Fruit fly (Drosophila melanogaster) whole organism, embryonic: ENCODE data around the gene AcCoAS.

Experiments
- Atf3 ChIP-seq: fragments of 200-800 bp; sonication (Bioruptor generic); optimal IDR thresholded peaks from 3 replicates; lab custom pipeline; 2016; ENCODE audit warnings: missing biosample characterization, missing genetic modification characterization
- Awh ChIP-seq: fragments of 200-800 bp; sonication (Bioruptor generic); IDR thresholded peaks from 2 replicates; pipeline ENCODE4, ENCODE4 v1.3.6; 2022; ENCODE audit warnings: missing biosample characterization, missing genetic modification characterization
- CG11560 ChIP-seq: fragments of 200-800 bp; sonication (Bioruptor generic); IDR thresholded peaks from 3 replicates; pipeline ENCODE4 v1.3.6; 2022; ENCODE audit warnings: missing biosample characterization, missing genetic modification characterization
- CG13123 ChIP-seq: fragments of 200-800 bp; sonication (Bioruptor generic); optimal IDR thresholded peaks from 2 replicates; lab custom pipeline; 2016; ENCODE audit warnings: missing biosample characterization, missing genetic modification characterization
- CG14965 ChIP-seq: fragments of 200-800 bp; sonication (Bioruptor generic); optimal IDR thresholded peaks from 2 replicates; lab custom pipeline; 2016; ENCODE audit warnings: missing biosample characterization, missing genetic modification characterization, borderline replicate concordance
- CG17328 ChIP-seq: fragments of 200-800 bp; sonication (Bioruptor generic); IDR thresholded peaks from 2 replicates; pipeline ENCODE4 v1.3.6; 2022; ENCODE audit warnings: missing biosample characterization, missing genetic modification characterization
- CG18011 ChIP-seq: fragments of 200-800 bp; sonication (Bioruptor generic); optimal IDR thresholded peaks from 2 replicates; lab custom pipeline; 2017; ENCODE audit warnings: missing biosample characterization, missing genetic modification characterization, mild to moderate bottlenecking, moderate library complexity, missing genotype
- CG2199 ChIP-seq: fragments of 200-800 bp; sonication (Bioruptor generic); IDR thresholded peaks from 3 replicates; pipeline ENCODE4 v1.3.6; 2022; ENCODE audit warnings: missing biosample characterization, missing genetic modification characterization
- CG30020 ChIP-seq: fragments of 200-800 bp; optimal IDR thresholded peaks from 2 replicates; lab custom pipeline; 2019; ENCODE audit warnings: missing biosample characterization, mild to moderate bottlenecking, missing genetic modification characterization, moderate library complexity
- CG32767 ChIP-seq: fragments of 200-800 bp; sonication (Bioruptor generic); IDR thresholded peaks from 2 replicates; pipeline ENCODE4 v1.3.6; 2022; ENCODE audit warnings: missing biosample characterization, missing genetic modification characterization
- CG4360 ChIP-seq: fragments of 200-800 bp; sonication (Bioruptor generic); IDR thresholded peaks from 2 replicates; pipeline ENCODE4 v1.3.6; 2022; ENCODE audit warnings: missing biosample characterization, missing genetic modification characterization
- CG4730 ChIP-seq: fragments of 200-800 bp; sonication (Bioruptor generic); IDR thresholded peaks from 2 replicates; pipeline ENCODE4 v1.3.6; 2022; ENCODE audit warnings: missing biosample characterization, missing genetic modification characterization
- CG6765 ChIP-seq: fragments of 200-800 bp; sonication (Bioruptor generic); optimal IDR thresholded peaks from 3 replicates; lab custom pipeline; 2017; ENCODE audit warnings: missing biosample characterization, mild to moderate bottlenecking, missing genetic modification characterization
- CG9876 ChIP-seq: fragments of 200-800 bp; sonication (Bioruptor generic); optimal IDR thresholded peaks from 2 replicates; lab custom pipeline; 2016; ENCODE audit warnings: missing biosample characterization, missing genetic modification characterization
- D19B ChIP-seq: fragments of 200-800 bp; sonication (Bioruptor generic); optimal IDR thresholded peaks from 2 replicates; lab custom pipeline; 2017; ENCODE audit warnings: missing biosample characterization, mild to moderate bottlenecking, missing genetic modification characterization
- Doc3 ChIP-seq: fragments of 200-800 bp; sonication (Bioruptor generic); IDR thresholded peaks from 3 replicates; pipeline ENCODE4 v1.3.6; 2022; ENCODE audit warnings: missing biosample characterization, missing genetic modification characterization; ENCODE audit not compliant: partially characterized antibody
- ERR ChIP-seq: fragments of 200-800 bp; sonication (Bioruptor generic); optimal IDR thresholded peaks from 2 replicates; lab custom pipeline; 2016; ENCODE audit warnings: missing biosample characterization, missing genetic modification characterization
- Hr78 ChIP-seq, 2 experiments: fragments of 200-800 bp in 1 of 2; fragments of >200 bp in 1 of 2; sonication (Bioruptor generic) in 1 of 2; optimal IDR thresholded peaks; 2 replicates each; lab custom pipeline; 2017 to 2019; ENCODE audit warnings: missing biosample characterization in 2 of 2, missing genetic modification characterization in 2 of 2, mild to moderate bottlenecking in 1 of 2, moderate library complexity in 1 of 2
- Nf-YC ChIP-seq: fragments of 200-800 bp; optimal IDR thresholded peaks from 3 replicates; lab custom pipeline; 2019; ENCODE audit warnings: missing biosample characterization, mild to moderate bottlenecking, missing genetic modification characterization, moderate library complexity
- Ptx1 ChIP-seq: fragments of 200-800 bp; sonication (Bioruptor generic); IDR thresholded peaks from 2 replicates; pipeline ENCODE4 v1.3.6; 2022; ENCODE audit warnings: missing biosample characterization, missing genetic modification characterization
- Side ChIP-seq: fragments of 200-800 bp; sonication (Bioruptor generic); optimal IDR thresholded peaks from 2 replicates; lab custom pipeline; 2016; ENCODE audit warnings: missing biosample characterization, missing genetic modification characterization
- Stat92E ChIP-seq, 3 experiments: fragments of >200 bp in 2 of 3; fragments of 200-800 bp in 1 of 3; sonication (Bioruptor generic) in 1 of 3; optimal IDR thresholded peaks; 2 replicates each; lab custom pipeline; 2017 to 2019; ENCODE audit warnings: missing biosample characterization in 3 of 3, missing genetic modification characterization in 3 of 3, mild to moderate bottlenecking in 1 of 3, moderate library complexity in 1 of 3
- Xbp1 ChIP-seq: fragments of 200-800 bp; sonication (Bioruptor generic); optimal IDR thresholded peaks from 3 replicates; lab custom pipeline; 2016; ENCODE audit warnings: missing biosample characterization, mild to moderate bottlenecking, missing genetic modification characterization
- cg ChIP-seq: fragments of 200-800 bp; sonication (Bioruptor generic); optimal IDR thresholded peaks from 3 replicates; lab custom pipeline; 2019; ENCODE audit warnings: missing biosample characterization, mild to moderate bottlenecking, missing genetic modification characterization, moderate library complexity
- chif ChIP-seq, 2 experiments: fragments of 200-800 bp; sonication (Bioruptor generic); optimal IDR thresholded peaks; 3 replicates each; lab custom pipeline; 2016; ENCODE audit warnings: missing biosample characterization in 2 of 2, missing genetic modification characterization in 2 of 2
- chm ChIP-seq: fragments of 200-800 bp; sonication (Bioruptor generic); IDR thresholded peaks from 2 replicates; pipeline ENCODE4 v1.3.6; 2022; ENCODE audit warnings: missing biosample characterization, missing genetic modification characterization
- ci ChIP-seq: fragments of 200-800 bp; sonication (Bioruptor generic); IDR thresholded peaks from 3 replicates; pipeline ENCODE4 v1.3.6; 2022; ENCODE audit warnings: missing biosample characterization, missing genetic modification characterization
- dm ChIP-seq: fragments of 200-800 bp; sonication (Bioruptor generic); optimal IDR thresholded peaks from 3 replicates; lab custom pipeline; 2016; ENCODE audit warnings: missing biosample characterization, missing genetic modification characterization
- dmrt11E ChIP-seq: fragments of 200-800 bp; sonication (Bioruptor generic); optimal IDR thresholded peaks from 3 replicates; lab custom pipeline; 2018; ENCODE audit warnings: missing biosample characterization, mild to moderate bottlenecking, missing genetic modification characterization, moderate library complexity
- ewg ChIP-seq: fragments of 200-800 bp; sonication (Bioruptor generic); optimal IDR thresholded peaks from 3 replicates; lab custom pipeline; 2017; ENCODE audit warnings: mild to moderate bottlenecking, missing biosample characterization, missing genetic modification reagents, missing genetic modification characterization
- exex ChIP-seq: fragments of 200-800 bp; sonication (Bioruptor generic); optimal IDR thresholded peaks from 4 replicates; lab custom pipeline; 2018; ENCODE audit warnings: missing biosample characterization, mild to moderate bottlenecking, missing genetic modification characterization, moderate library complexity
- gce ChIP-seq: fragments of 200-800 bp; sonication (Bioruptor generic); IDR thresholded peaks from 3 replicates; pipeline ENCODE4 v1.3.6; 2022; ENCODE audit warnings: missing biosample characterization, missing genetic modification characterization
- gem ChIP-seq: fragments of 200-800 bp; sonication (Bioruptor generic); optimal IDR thresholded peaks from 2 replicates; lab custom pipeline; 2019; ENCODE audit warnings: missing biosample characterization, mild to moderate bottlenecking, missing genetic modification characterization, moderate library complexity
- grau ChIP-seq: fragments of 200-800 bp; optimal IDR thresholded peaks from 3 replicates; lab custom pipeline; 2019; ENCODE audit warnings: missing biosample characterization, mild to moderate bottlenecking, missing genetic modification characterization, moderate library complexity
- grn ChIP-seq: fragments of 200-800 bp; sonication (Bioruptor generic); optimal IDR thresholded peaks from 3 replicates; lab custom pipeline; 2017; ENCODE audit warnings: missing biosample characterization, missing genetic modification characterization
- kay ChIP-seq: fragments of 200-800 bp; sonication (Bioruptor generic); optimal IDR thresholded peaks from 2 replicates; lab custom pipeline; 2016; ENCODE audit warnings: missing biosample characterization, missing genetic modification characterization
- nerfin-2 ChIP-seq: fragments of 200-800 bp; sonication (Bioruptor generic); IDR thresholded peaks from 2 replicates; pipeline ENCODE4 v1.3.6; 2022; ENCODE audit warnings: missing biosample characterization, missing genetic modification characterization; ENCODE audit not compliant: partially characterized antibody
- onecut ChIP-seq: fragments of 200-800 bp; sonication (Bioruptor generic); IDR thresholded peaks from 2 replicates; pipeline ENCODE4 v1.3.6; 2022; ENCODE audit warnings: missing biosample characterization, missing genetic modification characterization
- pb ChIP-seq: fragments of 200-800 bp; sonication (Bioruptor generic); optimal IDR thresholded peaks from 3 replicates; lab custom pipeline; 2016; ENCODE audit warnings: missing biosample characterization, missing genetic modification characterization
- pros ChIP-seq: fragments of 200-800 bp; sonication (Bioruptor generic); optimal IDR thresholded peaks from 3 replicates; lab custom pipeline; 2019; ENCODE audit warnings: missing biosample characterization, mild to moderate bottlenecking, missing genetic modification characterization, moderate library complexity
- pum ChIP-seq: fragments of 200-800 bp; sonication (Bioruptor generic); optimal IDR thresholded peaks from 2 replicates; lab custom pipeline; 2016; ENCODE audit warnings: missing biosample characterization, missing genetic modification characterization
- ranshi ChIP-seq: fragments of 200-800 bp; sonication (Bioruptor generic); IDR thresholded peaks from 2 replicates; pipeline ENCODE4 v1.3.6; 2022; ENCODE audit warnings: missing biosample characterization, missing genetic modification characterization
- sens ChIP-seq: fragments of 200-800 bp; sonication (Bioruptor generic); peaks from one replicate; lab custom pipeline; 2016; ENCODE audit warnings: missing biosample characterization, missing genetic modification characterization
- seq ChIP-seq: fragments of 200-800 bp; sonication (Bioruptor generic); IDR thresholded peaks from 2 replicates; pipeline ENCODE4 v1.3.6; 2022; ENCODE audit warnings: missing biosample characterization, missing genetic modification characterization
- stc ChIP-seq: fragments of 200-800 bp; sonication (Bioruptor generic); IDR thresholded peaks from 2 replicates; pipeline ENCODE4 v1.3.6; 2022; ENCODE audit warnings: missing biosample characterization, missing genetic modification characterization
- stwl ChIP-seq: fragments of 200-800 bp; sonication (Bioruptor generic); optimal IDR thresholded peaks from 3 replicates; lab custom pipeline; 2018; ENCODE audit warnings: missing biosample characterization, mild to moderate bottlenecking, missing genetic modification characterization, moderate library complexity
- tio ChIP-seq: fragments of 200-800 bp; sonication (Bioruptor generic); optimal IDR thresholded peaks from 2 replicates; lab custom pipeline; 2017; ENCODE audit warnings: missing biosample characterization, missing genetic modification characterization, inconsistent platforms
- zfh1 ChIP-seq: fragments of 200-800 bp; sonication (Bioruptor generic); IDR thresholded peaks from 3 replicates; pipeline ENCODE4 v1.3.6; 2022; ENCODE audit warnings: missing biosample characterization, missing genetic modification characterization

AcCoAS gene

DNA sequence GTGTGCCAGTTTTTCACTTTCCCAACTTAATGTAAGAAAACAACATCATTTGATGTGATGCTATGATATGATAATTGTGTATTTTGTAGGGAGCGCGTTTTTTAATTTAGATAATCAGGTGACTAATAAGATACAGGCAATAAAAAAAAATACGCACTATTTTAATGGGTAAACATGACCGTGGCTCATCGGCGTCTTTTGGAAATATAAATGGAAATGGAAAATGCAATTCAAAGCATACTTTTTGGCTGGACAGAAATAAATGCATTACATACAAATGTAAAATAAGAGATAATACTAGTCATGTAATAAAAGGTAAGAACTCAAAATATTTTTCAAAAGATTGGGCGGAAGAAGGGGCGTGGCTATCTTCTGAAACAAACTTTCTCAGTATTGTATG is 17.6 kb downstream of the AcCoAS start (continued):
- TF ChIP-seq CG14965 (GFP tag; lab: Kevin White, UChicago) (no peak), exex (tag; lab: Kevin White, UChicago) (peak; percentile 34), dmrt11E (no peak), gem (tag; lab: Kevin White, UChicago) (no peak), Atf3 (GFP tag; lab: Kevin White, UChicago) (no peak), stwl (tag; lab: Kevin White, UChicago) (peak; percentile 21), dm (GFP tag; lab: Kevin White, UChicago) (no peak), CG32767 (GFP tag; lab: Robert Waterston, UW) (no peak), chif (GFP tag; optimal IDR thresholded peaks at IDR 0.05; lab: Kevin White, UChicago) (no peak), Ptx1 (GFP tag; lab: Robert Waterston, UW) (no peak), pum (GFP tag; lab: Kevin White, UChicago) (no peak), CG4360 (GFP tag; lab: Robert Waterston, UW) (no peak), kay (GFP tag; lab: Kevin White, UChicago) (peak; percentile 43), CG17328 (GFP tag; lab: Robert Waterston, UW) (no peak), CG6765 (GFP tag; lab: Kevin White, UChicago) (peak; percentile 31), gce (GFP tag; lab: Robert Waterston, UW) (no peak), D19B (GFP tag; lab: Kevin White, UChicago) (peak; percentile 33), Xbp1 (GFP tag; lab: Kevin White, UChicago) (no peak), Side (GFP tag; lab: Kevin White, UChicago) (no peak), grn (GFP tag; lab: Kevin White, UChicago) (peak; percentile 41)

DNA sequence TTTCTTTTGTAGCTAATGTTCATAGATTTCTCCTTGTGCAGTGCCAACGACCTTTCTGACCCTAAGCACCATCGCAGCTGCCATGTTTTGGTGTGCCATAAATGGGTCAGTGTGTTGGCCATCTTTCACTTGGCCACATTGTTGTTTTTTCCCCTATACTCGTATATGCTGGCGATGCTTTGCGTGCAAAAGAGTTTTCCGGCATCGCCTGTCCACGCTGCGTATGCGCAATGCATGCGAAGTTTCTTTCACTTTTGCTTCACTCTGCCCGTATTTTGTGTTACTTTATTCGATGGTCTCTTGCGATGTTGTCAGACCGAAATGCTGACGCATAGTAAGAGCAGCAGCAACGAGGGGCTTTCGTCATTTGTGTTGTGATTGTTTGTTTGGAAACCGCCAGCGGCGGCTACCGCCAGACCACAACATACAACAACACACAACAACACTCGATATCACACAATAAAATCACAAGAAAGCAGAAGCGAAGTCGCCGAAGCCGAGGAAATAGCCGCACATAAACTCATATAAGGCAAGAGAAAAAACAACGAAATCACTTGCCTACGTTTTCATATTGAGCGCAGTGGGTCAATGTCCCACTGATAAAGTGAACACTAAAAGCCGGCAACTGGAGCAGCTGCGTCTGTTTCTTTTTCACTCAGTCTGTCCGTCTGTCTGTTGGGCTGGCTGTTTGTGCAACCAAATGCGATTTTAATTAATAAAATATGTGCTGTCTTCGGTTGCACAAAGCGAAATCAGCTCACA is 18.5 kb downstream of the AcCoAS start:
- TF ChIP-seq ranshi (0 out of 2 replicates have a peak, but pooled peaks have one; percentile 23), zfh1 (GFP tag; lab: Robert Waterston, UW) (0 out of 3 replicates have a peak, but pooled peaks have one; percentile 11), stc (GFP tag; lab: Robert Waterston, UW) (no peak), onecut (GFP tag; lab: Robert Waterston, UW) (no peak), chm (no peak), nerfin-2 (GFP tag; lab: Robert Waterston, UW) (no peak), Hr78 (GFP tag; optimal IDR thresholded peaks at IDR 0.05; lab: Kevin White, UChicago) (peak in 1 of 2 experiments; percentile 63), CG18011 (no peak), ERR (GFP tag; lab: Kevin White, UChicago) (no peak), sens (GFP tag; lab: Kevin White, UChicago) (no peak), pros (GFP tag; lab: Kevin White, UChicago) (peak; percentile 61), grn (GFP tag; lab: Kevin White, UChicago) (peak; percentile 57), Doc3 (GFP tag; lab: Robert Waterston, UW) (no peak; the same call in 2 of the 3 replicates), Nf-YC (no peak), CG13123 (GFP tag; lab: Kevin White, UChicago) (no peak), CG4360 (GFP tag; lab: Robert Waterston, UW) (peak; percentile 39; the same call in 1 of the 2 replicates), ci (peak; percentile 57; the same call in 1 of the 3 replicates), seq (GFP tag; lab: Robert Waterston, UW) (0 out of 2 replicates have a peak, but pooled peaks have one; percentile 18), CG30020 (tag; lab: Kevin White, UChicago) (no peak), gce (GFP tag; lab: Robert Waterston, UW) (no peak), ewg (no peak), pb (no peak), Awh (GFP tag; lab: Robert Waterston, UW) (peak; percentile 80), CG11560 (tag; lab: Robert Waterston, UW) (no peak), CG4730 (GFP tag; lab: Robert Waterston, UW) (no peak), CG2199 (GFP tag; lab: Robert Waterston, UW) (peak; percentile 85; the same call in 2 of the 3 replicates), grau (tag; lab: Kevin White, UChicago) (no peak), cg (GFP tag; lab: Kevin White, UChicago) (no peak), Stat92E (GFP tag; optimal IDR thresholded peaks at IDR 0.05; lab: Kevin White, UChicago) (no peak), CG9876 (GFP tag; lab: Kevin White, UChicago) (no peak), tio (GFP tag; lab: Kevin White, UChicago) (no peak)
